Fruit fly (Drosophila melanogaster) whole organism: Measurements from ENCODE around the gene CG7320.

ENCODE experiments used
- CG8478 ChIP-seq: fragments of >200 bp; optimal IDR thresholded peaks from 2 replicates; lab custom pipeline; 2018; ENCODE audit warnings: inconsistent platforms
- Dll ChIP-seq: fragments of >200 bp; optimal IDR thresholded peaks from 2 replicates; lab custom pipeline; 2017
- EcR ChIP-seq, 2 experiments: fragments of >200 bp; optimal IDR thresholded peaks; 2 replicates each; lab custom pipeline; 2017; ENCODE audit warnings: missing biosample characterization in 2 of 2, missing genetic modification characterization in 2 of 2, missing genetic modification reagents in 2 of 2
- pan ChIP-seq: fragments of >200 bp; optimal IDR thresholded peaks from 2 replicates; lab custom pipeline; 2017
- psq ChIP-seq: fragments of >200 bp; optimal IDR thresholded peaks from 2 replicates; lab custom pipeline; 2017
- usp ChIP-seq: fragments of >200 bp; optimal IDR thresholded peaks from 2 replicates; lab custom pipeline; 2017; ENCODE audit warnings: missing biosample characterization, missing genetic modification characterization, mixed read lengths

Gene CG7320

DNA sequence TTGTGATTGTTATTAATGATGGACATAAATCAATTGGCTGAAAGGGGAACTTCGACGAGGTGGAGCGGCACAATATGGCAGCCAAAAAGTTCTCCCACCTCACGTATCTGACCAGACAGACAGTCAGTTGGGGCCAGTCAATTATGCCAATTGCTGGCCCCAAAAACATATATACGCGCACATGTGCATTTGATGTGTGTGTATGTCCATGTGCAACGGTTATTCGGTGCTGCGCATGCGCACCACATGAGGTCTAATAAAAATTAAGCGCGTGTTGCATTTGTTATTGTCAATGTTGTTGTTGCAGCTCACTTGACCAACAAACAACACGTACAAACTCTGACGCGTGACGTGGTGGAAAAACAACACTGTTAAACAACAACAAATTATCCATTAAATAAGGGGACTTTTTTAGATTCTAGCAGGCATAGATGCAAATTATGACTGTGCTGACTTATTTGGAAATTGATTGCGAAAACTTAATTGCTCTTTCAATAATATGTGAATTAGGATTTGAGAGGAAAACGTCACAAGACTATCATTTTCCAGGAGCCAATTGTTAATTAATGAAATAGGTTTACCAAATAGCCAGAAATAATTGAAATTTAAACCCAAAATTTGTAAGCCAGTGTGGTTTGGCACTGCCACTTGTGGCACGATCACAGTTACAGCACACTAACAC is 47.0 kb downstream of the CG7320 start:
- TF ChIP-seq psq (lab: Kevin White, UChicago) = no peak
- no peak for TF ChIP-seq usp (GFP tag; lab: Kevin White, UChicago)
- TF ChIP-seq pan (lab: Kevin White, UChicago) = no peak
- TF ChIP-seq CG8478 (lab: Kevin White, UChicago) = no peak
- TF ChIP-seq EcR (GFP tag; optimal IDR thresholded peaks at IDR 0.05; lab: Kevin White, UChicago) = no peak
- TF ChIP-seq Dll (lab: Kevin White, UChicago) = no peak

- no peak for TF ChIP-seq EcR (GFP tag; optimal IDR thresholded peaks at IDR 0.05; lab: Kevin White, UChicago)
- TF ChIP-seq CG8478 (lab: Kevin White, UChicago) = no peak
Observed at dm6 chr3L:18248815-18249214, 47.5 kb downstream of the CG7320 start.

DNA sequence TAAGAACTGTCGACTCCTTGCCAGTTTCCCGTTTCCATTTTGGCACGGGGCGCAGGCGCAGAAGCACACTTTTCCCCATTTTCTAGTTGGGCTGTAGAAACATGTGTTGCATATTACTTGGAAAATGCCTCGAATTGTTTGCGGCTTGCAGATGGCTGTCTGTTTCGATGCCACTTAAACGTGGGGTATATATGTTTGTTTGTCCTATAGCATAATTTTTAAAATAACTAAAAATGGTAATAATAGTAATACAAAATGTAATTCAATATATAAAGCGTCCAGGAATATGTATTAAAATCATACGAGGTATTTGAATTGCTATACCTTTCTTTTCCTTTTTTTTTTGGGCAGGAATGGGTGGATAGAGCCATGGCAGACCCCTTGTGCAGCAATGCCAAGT is 49.4 kb downstream of the CG7320 start:
- TF ChIP-seq Dll (lab: Kevin White, UChicago) = no peak
- no peak for TF ChIP-seq CG8478 (lab: Kevin White, UChicago)
- no peak for TF ChIP-seq pan (lab: Kevin White, UChicago)
- TF ChIP-seq EcR (GFP tag; optimal IDR thresholded peaks at IDR 0.05; lab: Kevin White, UChicago) = no peak
- no peak for TF ChIP-seq psq (lab: Kevin White, UChicago)
- no peak for TF ChIP-seq usp (GFP tag; lab: Kevin White, UChicago)

DNA sequence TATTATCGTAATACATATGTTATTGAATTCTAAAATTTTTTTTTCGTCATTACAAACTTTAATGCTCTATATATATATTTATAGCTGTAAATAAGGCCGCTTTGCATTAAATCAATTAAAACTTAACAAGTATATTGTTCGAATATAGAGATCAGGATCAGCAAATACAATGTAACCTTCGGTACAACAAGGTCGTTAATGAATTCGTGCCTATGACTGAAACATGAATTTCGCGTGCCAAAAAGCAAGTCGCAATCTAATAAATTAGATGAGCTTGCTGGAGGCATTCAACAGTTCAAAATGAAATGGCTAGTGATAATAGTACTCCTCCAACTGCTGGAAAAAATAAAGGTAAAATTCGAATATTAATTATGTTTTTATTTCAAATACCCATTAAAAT is 50.5 kb downstream of the CG7320 start, which contains the start of gene CheA75a:
TSS of gene CheA75a (plus strand) at position 301 of the 400 bp plus-strand sequence.
- TF ChIP-seq CG8478 (lab: Kevin White, UChicago) = no peak
